Worm (Caenorhabditis elegans): ENCODE data around the gene Y38E10A.1.

ce11 chrII:12580952-12581351 lies 10.5 kb upstream of the Y38E10A.1 start, which contains the start of gene clec-4:
- no peak for TF ChIP-seq unc-130 (GFP tag; optimal IDR thresholded peaks at IDR 0.05)
- TF ChIP-seq ama-1 (optimal IDR thresholded peaks at IDR 0.05) = no peak
- TF ChIP-seq ama-1 (GFP tag; optimal IDR thresholded peaks at IDR 0.05) = no peak
- no peak for TF ChIP-seq chd-7 (tag; optimal IDR thresholded peaks at IDR 0.05)
- no peak for TF ChIP-seq hrde-1 (tag; optimal IDR thresholded peaks at IDR 0.05; ENCODE audit: borderline replicate concordance)
- no peak for TF ChIP-seq Y67H2A.10 (GFP tag; conservative IDR thresholded peaks at IDR 0.05)
